Fruit fly (Drosophila melanogaster) whole organism, embryonic: ENCODE results near the gene Mfap1.

Source experiments
- Antp ChIP-seq: fragments of 200-800 bp; sonication (Bioruptor generic); optimal IDR thresholded peaks from 3 replicates; lab custom pipeline; 2016; ENCODE audit warnings: missing biosample characterization, missing genetic modification characterization
- Asciz ChIP-seq: fragments of 200-800 bp; sonication (Bioruptor generic); optimal IDR thresholded peaks from 2 replicates; lab custom pipeline; 2017; ENCODE audit warnings: missing biosample characterization, mild to moderate bottlenecking, missing genetic modification characterization, missing genetic modification reagents
- Bgb ChIP-seq: fragments of 200-800 bp; sonication (Bioruptor generic); IDR thresholded peaks from 2 replicates; pipeline ENCODE4 v1.3.6; 2022; ENCODE audit warnings: missing biosample characterization, missing genetic modification characterization; ENCODE audit not compliant: partially characterized antibody
- C15 ChIP-seq: fragments of 200-800 bp; sonication (Bioruptor generic); IDR thresholded peaks from 3 replicates; pipeline ENCODE4 v1.3.6; 2022; ENCODE audit warnings: missing biosample characterization, missing genetic modification characterization
- CG10321 ChIP-seq: fragments of 200-800 bp; sonication (Bioruptor generic); IDR thresholded peaks from 2 replicates; pipeline ENCODE4 v1.3.6; 2022; ENCODE audit warnings: missing biosample characterization, missing genetic modification characterization
- CG11247 ChIP-seq: fragments of 200-800 bp; sonication (Bioruptor generic); IDR thresholded peaks from 2 replicates; pipeline ENCODE4 v1.3.6; 2022; ENCODE audit warnings: missing biosample characterization, missing genetic modification characterization
- CG12071 ChIP-seq: fragments of 200-800 bp; sonication (Bioruptor generic); optimal IDR thresholded peaks from 3 replicates; lab custom pipeline; 2018; ENCODE audit warnings: missing biosample characterization, mild to moderate bottlenecking, missing genetic modification characterization
- CG12769 ChIP-seq: fragments of 200-800 bp; sonication (Bioruptor generic); optimal IDR thresholded peaks from 2 replicates; lab custom pipeline; 2019; ENCODE audit warnings: missing biosample characterization, mild to moderate bottlenecking, missing genetic modification characterization, moderate library complexity
- CG13624 ChIP-seq: fragments of 200-800 bp; sonication (Bioruptor generic); optimal IDR thresholded peaks from 2 replicates; lab custom pipeline; 2016; ENCODE audit warnings: missing biosample characterization, missing genetic modification characterization
- CG14710 ChIP-seq: fragments of 200-800 bp; sonication (Bioruptor generic); optimal IDR thresholded peaks from 3 replicates; lab custom pipeline; 2019; ENCODE audit warnings: missing biosample characterization, mild to moderate bottlenecking, missing genetic modification characterization, moderate library complexity
- CG15514 ChIP-seq: fragments of 200-800 bp; sonication (Bioruptor generic); optimal IDR thresholded peaks from 3 replicates; lab custom pipeline; 2017; ENCODE audit warnings: missing biosample characterization, missing genetic modification characterization, mild to moderate bottlenecking, moderate library complexity, missing genetic modification reagents
- CG15696 ChIP-seq: fragments of 200-800 bp; sonication (Bioruptor generic); optimal IDR thresholded peaks from 2 replicates; lab custom pipeline; 2019; ENCODE audit warnings: missing biosample characterization, mild to moderate bottlenecking, missing genetic modification characterization, moderate library complexity
- CG16815 ChIP-seq: fragments of 200-800 bp; sonication (Bioruptor generic); optimal IDR thresholded peaks from 3 replicates; lab custom pipeline; 2017; ENCODE audit warnings: missing biosample characterization, mild to moderate bottlenecking, missing genetic modification characterization
- CG2889 ChIP-seq: fragments of 200-800 bp; sonication (Bioruptor generic); IDR thresholded peaks from 3 replicates; pipeline ENCODE4 v1.3.6; 2022; ENCODE audit warnings: missing biosample characterization, missing genetic modification characterization
- CG32767 ChIP-seq: fragments of 200-800 bp; sonication (Bioruptor generic); IDR thresholded peaks from 2 replicates; pipeline ENCODE4 v1.3.6; 2022; ENCODE audit warnings: missing biosample characterization, missing genetic modification characterization
- CG34422 ChIP-seq: fragments of 200-800 bp; sonication (Bioruptor generic); IDR thresholded peaks from 3 replicates; pipeline ENCODE4 v1.3.6; 2022; ENCODE audit warnings: missing biosample characterization, missing genetic modification characterization
- CG3847 ChIP-seq: fragments of 200-800 bp; sonication (Bioruptor generic); IDR thresholded peaks from 2 replicates; pipeline ENCODE4 v1.3.6; 2022; ENCODE audit warnings: missing biosample characterization, missing genetic modification characterization
- CG4328 ChIP-seq: fragments of 200-800 bp; sonication (Bioruptor generic); optimal IDR thresholded peaks from 3 replicates; lab custom pipeline; 2017; ENCODE audit warnings: missing biosample characterization, missing genetic modification reagents, missing genetic modification characterization
- CG4617 ChIP-seq: fragments of 200-800 bp; sonication (Bioruptor generic); optimal IDR thresholded peaks from 3 replicates; lab custom pipeline; 2016; ENCODE audit warnings: missing biosample characterization, missing genetic modification characterization, borderline replicate concordance
- CG6175 ChIP-seq: fragments of 200-800 bp; sonication (Bioruptor generic); IDR thresholded peaks from 3 replicates; pipeline ENCODE4 v1.3.6; 2022; ENCODE audit warnings: missing biosample characterization, missing genetic modification characterization
- CG6654 ChIP-seq: fragments of 200-800 bp; sonication (Bioruptor generic); optimal IDR thresholded peaks from 2 replicates; lab custom pipeline; 2017; ENCODE audit warnings: missing biosample characterization, mild to moderate bottlenecking, missing genetic modification characterization
- CG7963 ChIP-seq: fragments of 200-800 bp; sonication (Bioruptor generic); IDR thresholded peaks from 3 replicates; pipeline ENCODE4 v1.3.6; 2022; ENCODE audit warnings: missing biosample characterization, missing genetic modification characterization; ENCODE audit not compliant: partially characterized antibody
- CG8290 ChIP-seq, 3 experiments: fragments of 200-800 bp; sonication (Bioruptor generic); optimal IDR thresholded peaks; 2 replicates each; lab custom pipeline; 2016 to 2019; ENCODE audit warnings: missing biosample characterization in 3 of 3, missing genetic modification characterization in 3 of 3, mild to moderate bottlenecking in 2 of 3, moderate library complexity in 1 of 3
- H2.0 ChIP-seq: fragments of 200-800 bp; sonication (Bioruptor generic); IDR thresholded peaks from 2 replicates; pipeline ENCODE4 v1.3.6; 2022; ENCODE audit warnings: missing biosample characterization, missing genetic modification characterization
- HLH4C ChIP-seq: fragments of 200-800 bp; sonication (Bioruptor generic); IDR thresholded peaks from 3 replicates; pipeline ENCODE4 v1.3.6; 2022; ENCODE audit warnings: missing biosample characterization, missing genetic modification characterization; ENCODE audit not compliant: partially characterized antibody
- MESR4 ChIP-seq: fragments of 200-800 bp; sonication (Bioruptor generic); optimal IDR thresholded peaks from 2 replicates; lab custom pipeline; 2018; ENCODE audit warnings: missing biosample characterization, mild to moderate bottlenecking, missing genetic modification characterization, moderate library complexity
- Scr ChIP-seq: fragments of 200-800 bp; sonication (Bioruptor generic); IDR thresholded peaks from 2 replicates; pipeline ENCODE4 v1.3.6; 2022; ENCODE audit warnings: missing biosample characterization, missing genetic modification characterization; ENCODE audit not compliant: partially characterized antibody
- YL-1 ChIP-seq: fragments of 200-800 bp; sonication (Bioruptor generic); optimal IDR thresholded peaks from 3 replicates; lab custom pipeline; 2017; ENCODE audit warnings: missing biosample characterization, mild to moderate bottlenecking, missing genetic modification characterization
- bowl ChIP-seq: fragments of 200-800 bp; sonication (Bioruptor generic); IDR thresholded peaks from 2 replicates; pipeline ENCODE4 v1.3.6; 2022; ENCODE audit warnings: missing biosample characterization, missing genetic modification characterization
- ci ChIP-seq: fragments of 200-800 bp; sonication (Bioruptor generic); IDR thresholded peaks from 3 replicates; pipeline ENCODE4 v1.3.6; 2022; ENCODE audit warnings: missing biosample characterization, missing genetic modification characterization
- en ChIP-seq: fragments of 200-800 bp; sonication (Bioruptor generic); optimal IDR thresholded peaks from 2 replicates; lab custom pipeline; 2016; ENCODE audit warnings: missing biosample characterization, missing genetic modification characterization
- fd96Cb ChIP-seq: fragments of 200-800 bp; sonication (Bioruptor generic); optimal IDR thresholded peaks from 2 replicates; lab custom pipeline; 2018; ENCODE audit warnings: missing biosample characterization, mild to moderate bottlenecking, missing genetic modification characterization, moderate library complexity
- fru ChIP-seq: fragments of >200 bp; optimal IDR thresholded peaks from 2 replicates; lab custom pipeline; 2017
- ftz-f1 ChIP-seq: fragments of 200-800 bp; sonication (Bioruptor generic); optimal IDR thresholded peaks from 2 replicates; lab custom pipeline; 2016; ENCODE audit warnings: missing biosample characterization, missing genetic modification characterization
- gem ChIP-seq: fragments of 200-800 bp; sonication (Bioruptor generic); optimal IDR thresholded peaks from 2 replicates; lab custom pipeline; 2019; ENCODE audit warnings: missing biosample characterization, mild to moderate bottlenecking, missing genetic modification characterization, moderate library complexity
- grn ChIP-seq: fragments of 200-800 bp; sonication (Bioruptor generic); optimal IDR thresholded peaks from 3 replicates; lab custom pipeline; 2017; ENCODE audit warnings: missing biosample characterization, missing genetic modification characterization
- hb ChIP-seq: fragments of 200-800 bp; sonication (Bioruptor generic); IDR thresholded peaks from 3 replicates; pipeline ENCODE4 v1.3.6; 2022; ENCODE audit warnings: missing biosample characterization, missing genetic modification characterization; ENCODE audit not compliant: partially characterized antibody
- mam ChIP-seq: fragments of 200-800 bp; sonication (Bioruptor generic); optimal IDR thresholded peaks from 3 replicates; lab custom pipeline; 2016; ENCODE audit warnings: missing biosample characterization, missing genetic modification characterization
- mirr ChIP-seq: fragments of 200-800 bp; sonication (Bioruptor generic); optimal IDR thresholded peaks from 3 replicates; lab custom pipeline; 2018; ENCODE audit warnings: missing biosample characterization, mild to moderate bottlenecking, missing genetic modification characterization
- nerfin-2 ChIP-seq: fragments of 200-800 bp; sonication (Bioruptor generic); IDR thresholded peaks from 2 replicates; pipeline ENCODE4 v1.3.6; 2022; ENCODE audit warnings: missing biosample characterization, missing genetic modification characterization; ENCODE audit not compliant: partially characterized antibody
- onecut ChIP-seq: fragments of 200-800 bp; sonication (Bioruptor generic); IDR thresholded peaks from 2 replicates; pipeline ENCODE4 v1.3.6; 2022; ENCODE audit warnings: missing biosample characterization, missing genetic modification characterization
- pho ChIP-seq: fragments of 200-800 bp; sonication (Bioruptor generic); optimal IDR thresholded peaks from 2 replicates; lab custom pipeline; 2016; ENCODE audit warnings: missing biosample characterization, missing genetic modification characterization
- prd ChIP-seq, 3 experiments: fragments of >200 bp in 2 of 3; fragments of 200-800 bp in 1 of 3; sonication (Bioruptor generic) in 1 of 3; optimal IDR thresholded peaks in 2 of 3; IDR thresholded peaks in 1 of 3; 2 replicates in 2 of 3; 3 replicates in 1 of 3; pipeline versions ENCODE4 v1.3.6 to Lab custom; 2017 to 2022; ENCODE audit warnings: missing biosample characterization in 1 of 3, missing genetic modification characterization in 1 of 3
- sens-2 ChIP-seq: fragments of 200-800 bp; sonication (Bioruptor generic); IDR thresholded peaks from 2 replicates; pipeline ENCODE4 v1.3.6; 2022; ENCODE audit warnings: missing biosample characterization, missing genetic modification characterization
- sqz ChIP-seq: fragments of 200-800 bp; sonication (Bioruptor generic); optimal IDR thresholded peaks from 3 replicates; lab custom pipeline; 2018; ENCODE audit warnings: missing biosample characterization, mild to moderate bottlenecking, missing genetic modification characterization
- tin ChIP-seq: fragments of 200-800 bp; sonication (Bioruptor generic); optimal IDR thresholded peaks from 3 replicates; lab custom pipeline; 2016; ENCODE audit warnings: missing biosample characterization, missing genetic modification characterization
- trem ChIP-seq: fragments of 200-800 bp; optimal IDR thresholded peaks from 3 replicates; lab custom pipeline; 2019; ENCODE audit warnings: missing biosample characterization, mild to moderate bottlenecking, missing genetic modification characterization, moderate library complexity
- ttk ChIP-seq: fragments of 200-800 bp; sonication (Bioruptor generic); IDR thresholded peaks from 2 replicates; pipeline ENCODE4 v2.1.2; 2022; ENCODE audit warnings: missing biosample characterization, missing genetic modification characterization
- twi ChIP-seq: fragments of 200-800 bp; optimal IDR thresholded peaks from 2 replicates; lab custom pipeline; 2019; ENCODE audit warnings: missing biosample characterization, mild to moderate bottlenecking, missing genetic modification characterization, moderate library complexity

The Mfap1 gene

dm6 chr3L:1940843-1941418 lies at the start of gene Mfap1 (continued):
- TF ChIP-seq CG34422 (GFP tag; lab: Robert Waterston, UW) (no peak), CG12071 (GFP tag; lab: Kevin White, UChicago) (no peak), Antp (no peak), pho (GFP tag; lab: Kevin White, UChicago) (no peak), gem (tag; lab: Kevin White, UChicago) (no peak), fd96Cb (no peak), nerfin-2 (no peak), CG13624 (no peak), trem (tag; lab: Kevin White, UChicago) (peak; percentile 46), bowl (GFP tag; lab: Robert Waterston, UW) (no peak), Asciz (GFP tag; lab: Kevin White, UChicago) (no peak), onecut (GFP tag; lab: Robert Waterston, UW) (peak; percentile 99), CG16815 (GFP tag; lab: Kevin White, UChicago) (no peak), MESR4 (GFP tag; lab: Kevin White, UChicago) (peak; percentile 67), twi (tag; lab: Kevin White, UChicago) (no peak), ftz-f1 (GFP tag; lab: Kevin White, UChicago) (no peak), CG4617 (GFP tag; lab: Kevin White, UChicago) (peak; percentile 84), CG12769 (no peak), CG3847 (GFP tag; lab: Robert Waterston, UW) (peak; percentile 24; the same call in 1 of the 2 replicates), hb (GFP tag; lab: Robert Waterston, UW) (peak; percentile 58; the same call in 2 of the 3 replicates), C15 (GFP tag; lab: Robert Waterston, UW) (no peak), CG14710 (tag; lab: Kevin White, UChicago) (peak; percentile 50), en (GFP tag; lab: Kevin White, UChicago) (no peak), mirr (no peak), Scr (GFP tag; lab: Robert Waterston, UW) (peak; percentile 56), CG7963 (peak; percentile 24; the same call in 1 of the 3 replicates), sqz (no peak), ttk (no peak), mam (GFP tag; lab: Kevin White, UChicago) (peak; percentile 58), prd (optimal IDR thresholded peaks at IDR 0.05; lab: Kevin White, UChicago) (no peak), prd (GFP tag; IDR thresholded peaks at IDR 0.05; lab: Robert Waterston, UW) (no peak), CG8290 (GFP tag; optimal IDR thresholded peaks at IDR 0.05; lab: Kevin White, UChicago) (no peak), CG8290 (tag; optimal IDR thresholded peaks at IDR 0.05; lab: Kevin White, UChicago) (no peak), CG32767 (GFP tag; lab: Robert Waterston, UW) (no peak), CG2889 (GFP tag; lab: Robert Waterston, UW) (no peak), grn (GFP tag; lab: Kevin White, UChicago) (no peak), CG15514 (GFP tag; lab: Kevin White, UChicago) (peak; percentile 71), HLH4C (GFP tag; lab: Robert Waterston, UW) (peak; percentile 31; the same call in 2 of the 3 replicates), tin (GFP tag; lab: Kevin White, UChicago) (peak; percentile 33), fru (lab: Kevin White, UChicago) (no peak), CG6175 (GFP tag; lab: Robert Waterston, UW) (no peak), CG6654 (GFP tag; lab: Kevin White, UChicago) (no peak), YL-1 (GFP tag; lab: Kevin White, UChicago) (peak; percentile 33), CG11247 (GFP tag; lab: Robert Waterston, UW) (no peak), H2.0 (GFP tag; lab: Robert Waterston, UW) (no peak), CG15696 (tag; lab: Kevin White, UChicago) (no peak), Bgb (GFP tag; lab: Robert Waterston, UW) (peak; percentile 61), CG4328 (GFP tag; lab: Kevin White, UChicago) (no peak), ci (GFP tag; lab: Robert Waterston, UW) (no peak; the same call in 2 of the 3 replicates), sens-2 (no peak), CG10321 (GFP tag; lab: Robert Waterston, UW) (no peak)
